Worm (Caenorhabditis elegans): ENCODE data around the gene sumv-1.

The sumv-1 gene

DNA sequence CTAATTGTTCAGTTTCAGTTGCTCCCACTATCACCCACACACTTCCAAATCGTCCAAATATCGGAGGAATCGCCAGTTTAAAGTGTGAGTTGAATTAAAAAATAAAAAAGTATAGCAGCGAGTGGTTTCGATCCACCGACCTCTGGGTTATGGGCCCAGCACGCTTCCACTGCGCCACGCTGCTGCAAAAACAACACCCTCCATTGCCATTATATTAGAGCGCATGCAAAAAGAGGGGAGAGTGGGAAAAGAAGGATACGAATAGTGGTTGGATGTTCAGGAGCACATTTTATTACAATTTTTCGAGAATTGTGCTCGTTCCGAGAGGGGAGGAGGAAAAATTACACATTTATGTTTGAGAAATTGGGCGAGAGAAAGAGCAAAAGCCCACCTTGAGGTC, 40.9 kb upstream of the sumv-1 start (continued):
- TF ChIP-seq rec-8 (tag; optimal IDR thresholded peaks at IDR 0.05) (peak; percentile 82), him-1 (tag; optimal IDR thresholded peaks at IDR 0.05) (peak; percentile 70), T26A5.8 (tag; optimal IDR thresholded peaks at IDR 0.05) (no peak), cebp-2 (GFP tag; IDR thresholded peaks at IDR 0.05) (0 out of 2 replicates have a peak, but pooled peaks have one; percentile 79), lin-40 (tag; optimal IDR thresholded peaks at IDR 0.05) (peak; percentile 38), dox-1 (GFP tag; IDR thresholded peaks at IDR 0.05) (no peak), nfya-2 (GFP tag; IDR thresholded peaks at IDR 0.05) (0 out of 2 replicates have a peak, but pooled peaks have one; percentile 61), unc-62 (GFP tag; optimal IDR thresholded peaks at IDR 0.05) (no peak), cebp-1 (GFP tag; IDR thresholded peaks at IDR 0.05) (peak; percentile 43; the same call in 1 of the 2 replicates), cebp-1 (tag; optimal IDR thresholded peaks at IDR 0.05) (no peak), madf-6 (GFP tag; IDR thresholded peaks at IDR 0.05) (no peak), hmg-1.2 (GFP tag; IDR thresholded peaks at IDR 0.05) (peak; percentile 76), nhr-80 (tag; optimal IDR thresholded peaks at IDR 0.05) (no peak), Y67H2A.10 (GFP tag; conservative IDR thresholded peaks at IDR 0.05) (no peak), ccch-3 (GFP tag; optimal IDR thresholded peaks at IDR 0.05) (no peak), zfh-2 (GFP tag; conservative IDR thresholded peaks at IDR 0.05) (no peak), B0019.2 (GFP tag; conservative IDR thresholded peaks at IDR 0.05) (no peak), ceh-100 (GFP tag; IDR thresholded peaks at IDR 0.05) (peak; percentile 66), efl-1 (GFP tag; optimal IDR thresholded peaks at IDR 0.05) (no peak), lsl-1 (GFP tag; optimal IDR thresholded peaks at IDR 0.05) (peak; percentile 40), dpff-1 (tag; optimal IDR thresholded peaks at IDR 0.05) (no peak), tbp1 (GFP tag; optimal IDR thresholded peaks at IDR 0.05) (peak; percentile 99), snpc-3.4 (tag; optimal IDR thresholded peaks at IDR 0.05) (peak; percentile 58), ztf-22 (GFP tag; optimal IDR thresholded peaks at IDR 0.05) (no peak), mcd-1 (GFP tag; IDR thresholded peaks at IDR 0.05) (no peak; the same call in 1 of the 2 replicates), nhr-120 (GFP tag; IDR thresholded peaks at IDR 0.05) (no peak), B0261.1 (tag; optimal IDR thresholded peaks at IDR 0.05) (peak; percentile 96), pha-4 (tag; optimal IDR thresholded peaks at IDR 0.05) (no peak), aptf-3 (GFP tag; IDR thresholded peaks at IDR 0.05) (no peak), egrh-3 (GFP tag; IDR thresholded peaks at IDR 0.05) (0 out of 2 replicates have a peak, but pooled peaks have one; percentile 29), tbx-9 (tag; optimal IDR thresholded peaks at IDR 0.05; ENCODE audit: borderline replicate concordance) (no peak), ets-4 (GFP tag; optimal IDR thresholded peaks at IDR 0.05) (peak; percentile 62), let-607 (tag; optimal IDR thresholded peaks at IDR 0.05) (peak; percentile 40 to 65), hlh-26 (GFP tag; conservative IDR thresholded peaks at IDR 0.05) (no peak), sea-2 (GFP tag; IDR thresholded peaks at IDR 0.05) (no peak), egl-44 (GFP tag; IDR thresholded peaks at IDR 0.05) (peak; percentile 70), attf-3 (GFP tag; conservative IDR thresholded peaks at IDR 0.05) (peak; percentile 34; the same call in 1 of the 2 replicates), ZK185.1 (tag; optimal IDR thresholded peaks at IDR 0.05; ENCODE audit: poor library complexity, severe bottlenecking) (peak; percentile 44), ztf-28 (GFP tag; IDR thresholded peaks at IDR 0.05) (0 out of 2 replicates have a peak, but pooled peaks have one; percentile 41), tlf-1 (GFP tag; optimal IDR thresholded peaks at IDR 0.05) (no peak), madf-10 (tag; optimal IDR thresholded peaks at IDR 0.05) (peak; percentile 59), lsy-27 (tag; optimal IDR thresholded peaks at IDR 0.05; ENCODE audit: borderline replicate concordance, insufficient read depth) (no peak), mes-4 (tag; optimal IDR thresholded peaks at IDR 0.05) (peak; percentile 42), B0336.3 (GFP tag; IDR thresholded peaks at IDR 0.05) (no peak), ceh-40 (GFP tag; IDR thresholded peaks at IDR 0.05) (peak; percentile 87), xnd-1 (tag; optimal IDR thresholded peaks at IDR 0.05) (no peak), lin-54 (GFP tag; optimal IDR thresholded peaks at IDR 0.05) (no peak), K11D2.4 (GFP tag; IDR thresholded peaks at IDR 0.05) (no peak), F33H1.4 (GFP tag; IDR thresholded peaks at IDR 0.05) (peak; percentile 57)

Data from whole organism, young adult.